Fruit fly (Drosophila melanogaster): ENCODE results near the gene CG33509.

CG33509 gene

DNA sequence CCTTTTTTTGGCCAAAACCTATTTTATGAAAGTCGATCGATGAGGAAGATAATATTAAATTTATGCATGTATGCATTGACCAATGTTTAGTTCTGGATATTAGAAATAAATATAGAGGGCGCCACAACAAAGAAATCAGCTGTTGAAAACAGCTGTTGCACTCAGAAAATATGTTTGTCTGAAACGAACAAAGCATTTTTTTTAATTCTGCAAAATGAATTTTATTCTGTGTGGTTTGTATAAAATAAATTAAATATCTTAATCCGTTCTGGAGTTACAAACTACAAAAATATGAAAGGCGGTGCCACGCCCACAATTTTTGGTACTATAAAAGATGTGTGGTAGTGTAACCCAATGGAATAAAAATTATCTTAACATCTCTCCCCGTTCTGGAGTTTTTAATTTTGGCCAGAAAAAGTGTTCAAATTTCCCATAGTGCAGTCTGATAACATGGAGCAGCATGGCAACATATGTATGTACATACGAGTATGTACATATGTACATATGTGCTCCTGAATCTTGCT lies 22.5 kb upstream of the CG33509 start (continued):
- TF ChIP-seq fd3F (GFP tag; optimal IDR thresholded peaks at IDR 0.05), result peak; percentile 36
- no peak for TF ChIP-seq fru (optimal IDR thresholded peaks at IDR 0.05)
- TF ChIP-seq gt (GFP tag; IDR thresholded peaks at IDR 0.05), result no peak
- TF ChIP-seq bcd (GFP tag; optimal IDR thresholded peaks at IDR 0.05), result peak; percentile 52
- peak; percentile 29 for TF ChIP-seq gro (GFP tag; optimal IDR thresholded peaks at IDR 0.05)
- peak; percentile 9 for TF ChIP-seq D19B (GFP tag; optimal IDR thresholded peaks at IDR 0.05)
- TF ChIP-seq CG34422 (GFP tag; IDR thresholded peaks at IDR 0.05), result 0 out of 3 replicates have a peak, but pooled peaks have one; percentile 13
- TF ChIP-seq Dp (GFP tag; optimal IDR thresholded peaks at IDR 0.05), result no peak
- TF ChIP-seq chif (GFP tag; optimal IDR thresholded peaks at IDR 0.05), result peak; percentile 16 to 72
- no peak for TF ChIP-seq Dip3 (GFP tag; optimal IDR thresholded peaks at IDR 0.05)
- TF ChIP-seq CG3838 (GFP tag; optimal IDR thresholded peaks at IDR 0.05), result peak; percentile 41
- TF ChIP-seq slp2 (GFP tag; optimal IDR thresholded peaks at IDR 0.05), result no peak
- TF ChIP-seq ara (GFP tag; IDR thresholded peaks at IDR 0.05), result peak; percentile 64; the same call in 1 of the 2 replicates
- TF ChIP-seq tio (GFP tag; optimal IDR thresholded peaks at IDR 0.05), result peak; percentile 85
- peak; percentile 7 for TF ChIP-seq Ets65A (GFP tag)
- TF ChIP-seq CG14965 (GFP tag; optimal IDR thresholded peaks at IDR 0.05; ENCODE audit: borderline replicate concordance), result no peak
- TF ChIP-seq CG32532 (GFP tag; IDR thresholded peaks at IDR 0.05), result 0 out of 2 replicates have a peak, but pooled peaks have one; percentile 21
- peak; percentile 75 for TF ChIP-seq CoRest (tag; optimal IDR thresholded peaks at IDR 0.05)
- TF ChIP-seq PHDP (tag; optimal IDR thresholded peaks at IDR 0.05), result peak; percentile 48
- no peak for TF ChIP-seq usp (GFP tag; optimal IDR thresholded peaks at IDR 0.05)
- TF ChIP-seq CG14710 (tag; optimal IDR thresholded peaks at IDR 0.05), result peak; percentile 69
- TF ChIP-seq CG6254 (GFP tag; optimal IDR thresholded peaks at IDR 0.05), result peak; percentile 45
- peak; percentile 23 for TF ChIP-seq Sry-β (GFP tag; optimal IDR thresholded peaks at IDR 0.05)
- no peak for TF ChIP-seq Doc3 (GFP tag; IDR thresholded peaks at IDR 0.05; ENCODE audit: partially characterized antibody)
- TF ChIP-seq CG1832 (GFP tag; optimal IDR thresholded peaks at IDR 0.05), result no peak
- TF ChIP-seq lmd (GFP tag; IDR thresholded peaks at IDR 0.05), result peak; percentile 61
- peak; percentile 19 for TF ChIP-seq trh (GFP tag; optimal IDR thresholded peaks at IDR 0.05)
- no peak for TF ChIP-seq sc (optimal IDR thresholded peaks at IDR 0.05)
- TF ChIP-seq sc (GFP tag; optimal IDR thresholded peaks at IDR 0.05), result peak; percentile 43
- TF ChIP-seq tup (GFP tag; optimal IDR thresholded peaks at IDR 0.05), result no peak
- TF ChIP-seq Max (GFP tag; optimal IDR thresholded peaks at IDR 0.05), result peak; percentile 81
- peak; percentile 65 for TF ChIP-seq CG15269 (tag; optimal IDR thresholded peaks at IDR 0.05)
- TF ChIP-seq CG6791 (GFP tag; IDR thresholded peaks at IDR 0.05; ENCODE audit: partially characterized antibody), result no peak
- no peak for TF ChIP-seq mam (GFP tag; optimal IDR thresholded peaks at IDR 0.05)
- TF ChIP-seq jing (GFP tag; optimal IDR thresholded peaks at IDR 0.05), result peak; percentile 42
- peak; percentile 66 for TF ChIP-seq CG30431 (GFP tag; optimal IDR thresholded peaks at IDR 0.05)
- TF ChIP-seq ham (GFP tag; IDR thresholded peaks at IDR 0.05), result no peak
- TF ChIP-seq CG9727 (GFP tag; optimal IDR thresholded peaks at IDR 0.05), result peak; percentile 87
- TF ChIP-seq pita (GFP tag; optimal IDR thresholded peaks at IDR 0.05), result no peak
- no peak for TF ChIP-seq cad (GFP tag; optimal IDR thresholded peaks at IDR 0.05)
- TF ChIP-seq zfh2 (GFP tag; optimal IDR thresholded peaks at IDR 0.05), result peak; percentile 6
- 0 out of 2 replicates have a peak, but pooled peaks have one; percentile 37 for TF ChIP-seq CG14441 (GFP tag; IDR thresholded peaks at IDR 0.05)
- peak; percentile 67; the same call in 2 of the 3 replicates for TF ChIP-seq dysf (GFP tag; IDR thresholded peaks at IDR 0.05)
- no peak for TF ChIP-seq kay (GFP tag; optimal IDR thresholded peaks at IDR 0.05)
- TF ChIP-seq h (optimal IDR thresholded peaks at IDR 0.05), result no peak
- peak; percentile 82 for TF ChIP-seq gem (tag; optimal IDR thresholded peaks at IDR 0.05)
- TF ChIP-seq tgo (GFP tag; IDR thresholded peaks at IDR 0.05), result peak; percentile 62; the same call in 2 of the 3 replicates
- no peak for TF ChIP-seq cg (GFP tag; optimal IDR thresholded peaks at IDR 0.05)
- TF ChIP-seq CG13624 (GFP tag; optimal IDR thresholded peaks at IDR 0.05), result peak; percentile 19
- TF ChIP-seq twi (tag; optimal IDR thresholded peaks at IDR 0.05), result peak; percentile 86
- TF ChIP-seq odd (GFP tag; optimal IDR thresholded peaks at IDR 0.05), result peak; percentile 28
